Fruit fly (Drosophila melanogaster): ENCODE measurements around the gene ush.

ush gene

DNA sequence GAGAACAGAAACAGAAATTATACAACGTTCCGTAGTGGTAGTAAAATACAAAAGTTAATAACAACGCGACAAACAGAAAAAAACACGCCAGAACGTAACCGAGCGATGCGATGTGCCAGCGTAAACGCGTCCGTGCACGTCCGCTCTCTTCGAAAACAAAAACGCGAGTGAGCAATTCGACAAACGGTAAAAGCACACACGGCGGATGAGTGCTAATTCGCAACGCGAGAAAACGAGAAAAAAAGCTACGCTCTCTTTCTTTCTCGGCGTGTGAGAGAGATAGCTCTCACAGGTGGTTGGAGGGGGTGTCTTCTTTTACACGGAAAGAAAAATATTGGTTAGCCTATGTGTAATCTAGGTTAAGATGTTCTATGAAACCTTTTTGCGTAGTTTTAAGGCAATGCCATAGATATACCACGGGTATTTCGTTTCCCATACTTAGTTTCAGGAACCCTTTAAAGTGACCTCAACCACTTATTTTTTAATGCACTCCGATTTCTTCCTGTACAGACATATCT is 3.9 kb upstream of the ush start, which contains the start of gene CG4297 (continued):
- TF ChIP-seq Sry-β (GFP tag; optimal IDR thresholded peaks at IDR 0.05) = peak; percentile 38
- TF ChIP-seq sna (GFP tag; IDR thresholded peaks at IDR 0.05; ENCODE audit: partially characterized antibody) = no peak
- TF ChIP-seq Fer1 (GFP tag; optimal IDR thresholded peaks at IDR 0.05) = peak; percentile 94
- peak; percentile 91 for TF ChIP-seq Blimp-1 (GFP tag; optimal IDR thresholded peaks at IDR 0.05)
- peak; percentile 92 for TF ChIP-seq Max (GFP tag; optimal IDR thresholded peaks at IDR 0.05)
- TF ChIP-seq hth (optimal IDR thresholded peaks at IDR 0.05) = no peak
- peak; percentile 88 for TF ChIP-seq CG17568 (GFP tag; optimal IDR thresholded peaks at IDR 0.05)
- TF ChIP-seq jigr1 (GFP tag; IDR thresholded peaks at IDR 0.05) = no peak
- peak; percentile 94 for TF ChIP-seq CG34376 (GFP tag; optimal IDR thresholded peaks at IDR 0.05)
- TF ChIP-seq nau (GFP tag; optimal IDR thresholded peaks at IDR 0.05) = peak; percentile 95
- peak; percentile 83 for TF ChIP-seq mirr (GFP tag; optimal IDR thresholded peaks at IDR 0.05)
- TF ChIP-seq CG18599 (GFP tag; optimal IDR thresholded peaks at IDR 0.05) = peak; percentile 96
- no peak for TF ChIP-seq dimm (GFP tag; IDR thresholded peaks at IDR 0.05)
- peak; percentile 60 for TF ChIP-seq dmrt11E (tag; optimal IDR thresholded peaks at IDR 0.05)
- peak; percentile 75 for TF ChIP-seq CG14710 (tag; optimal IDR thresholded peaks at IDR 0.05)
- TF ChIP-seq CG8089 (GFP tag; optimal IDR thresholded peaks at IDR 0.05) = peak; percentile 85
- TF ChIP-seq pita (GFP tag; optimal IDR thresholded peaks at IDR 0.05) = no peak
- no peak for TF ChIP-seq CG8478 (optimal IDR thresholded peaks at IDR 0.05)
- TF ChIP-seq Hmx (GFP tag; optimal IDR thresholded peaks at IDR 0.05) = peak; percentile 38
- peak; percentile 94 for TF ChIP-seq CG7839 (tag; optimal IDR thresholded peaks at IDR 0.05)
- peak; percentile 94 for TF ChIP-seq Dad (GFP tag; optimal IDR thresholded peaks at IDR 0.05)
- TF ChIP-seq trem (tag; optimal IDR thresholded peaks at IDR 0.05) = peak; percentile 67
- TF ChIP-seq gt (GFP tag; IDR thresholded peaks at IDR 0.05) = no peak
- TF ChIP-seq insv (GFP tag; optimal IDR thresholded peaks at IDR 0.05) = peak in 1 of 2 experiments; percentile 50
- TF ChIP-seq knrl (GFP tag; IDR thresholded peaks at IDR 0.05; ENCODE audit: partially characterized antibody) = no peak
- TF ChIP-seq fu2 (GFP tag; optimal IDR thresholded peaks at IDR 0.05) = peak; percentile 94
- TF ChIP-seq az2 (GFP tag; optimal IDR thresholded peaks at IDR 0.05) = peak; percentile 94
- peak; percentile 94 for TF ChIP-seq Asciz (GFP tag; optimal IDR thresholded peaks at IDR 0.05)
- peak; percentile 96 for TF ChIP-seq Hmr (GFP tag; optimal IDR thresholded peaks at IDR 0.05)
- peak; percentile 55 for TF ChIP-seq kni (GFP tag; optimal IDR thresholded peaks at IDR 0.05)
- TF ChIP-seq grau (tag; optimal IDR thresholded peaks at IDR 0.05) = peak; percentile 92
- peak; percentile 91 for TF ChIP-seq CG13424 (tag; optimal IDR thresholded peaks at IDR 0.05)
- TF ChIP-seq ato (GFP tag; IDR thresholded peaks at IDR 0.05; ENCODE audit: partially characterized antibody) = no peak
- peak; percentile 94 for TF ChIP-seq caup (GFP tag; optimal IDR thresholded peaks at IDR 0.05; ENCODE audit: severe bottlenecking)
- TF ChIP-seq D19B (GFP tag; optimal IDR thresholded peaks at IDR 0.05) = peak; percentile 88
- TF ChIP-seq MTF-1 (GFP tag; optimal IDR thresholded peaks at IDR 0.05; ENCODE audit: borderline replicate concordance) = peak; percentile 88
- peak; percentile 87 for TF ChIP-seq D19A (tag; optimal IDR thresholded peaks at IDR 0.05)
- peak; percentile 90 for TF ChIP-seq CG6272 (GFP tag; IDR thresholded peaks at IDR 0.05)
- peak; percentile 99 for TF ChIP-seq Med (GFP tag)
- peak; percentile 78 for TF ChIP-seq CG8281 (tag; optimal IDR thresholded peaks at IDR 0.05)
- no peak for TF ChIP-seq CG4730 (GFP tag; IDR thresholded peaks at IDR 0.05)
- TF ChIP-seq Ets65A (GFP tag) = peak; percentile 99
- no peak for TF ChIP-seq CG7963 (GFP tag; IDR thresholded peaks at IDR 0.05; ENCODE audit: partially characterized antibody)
- TF ChIP-seq unc-4 (GFP tag; IDR thresholded peaks at IDR 0.05; ENCODE audit: partially characterized antibody) = no peak
- peak; percentile 94 for TF ChIP-seq CG13296 (GFP tag; optimal IDR thresholded peaks at IDR 0.05)
- TF ChIP-seq pros (GFP tag; optimal IDR thresholded peaks at IDR 0.05) = peak; percentile 69
- TF ChIP-seq ase (GFP tag; IDR thresholded peaks at IDR 0.05) = no peak
- TF ChIP-seq sd (tag; optimal IDR thresholded peaks at IDR 0.05) = peak; percentile 91
- peak in 1 of 2 experiments; percentile 47 for TF ChIP-seq crp (GFP tag; optimal IDR thresholded peaks at IDR 0.05)

Data from whole organism, embryonic.